Worm (Caenorhabditis elegans): Measurements from ENCODE around the gene srg-39.

srg-39 gene

ce11 chrV:11146958-11147779 is 5.1 kb downstream of the srg-39 start, which contains the start of the genes T19C4.24 and nlp-33:
TSS of gene T19C4.24 (minus strand) at chrV:11147008.
TSS of gene nlp-33 (plus strand) at chrV:11147346.
- no peak for TF ChIP-seq zip-2 (tag; optimal IDR thresholded peaks at IDR 0.05)
- 0 out of 2 replicates have a peak, but pooled peaks have one; percentile 14 for TF ChIP-seq egl-43 (GFP tag; IDR thresholded peaks at IDR 0.05)
- no peak for TF ChIP-seq F37D6.2 (tag; optimal IDR thresholded peaks at IDR 0.05)
- peak in 1 of 2 experiments; percentile 97 for TF ChIP-seq unc-62 (GFP tag; optimal IDR thresholded peaks at IDR 0.05 in 1 of 2)
- TF ChIP-seq unc-62 (tag; optimal IDR thresholded peaks at IDR 0.05): no peak
- TF ChIP-seq gei-8 (GFP tag; optimal IDR thresholded peaks at IDR 0.05): peak; percentile 50
- TF ChIP-seq skn-1 (tag; optimal IDR thresholded peaks at IDR 0.05): no peak
- TF ChIP-seq php-3 (GFP tag; IDR thresholded peaks at IDR 0.05): no peak
- no peak for TF ChIP-seq mdt-29 (GFP tag; IDR thresholded peaks at IDR 0.05)
- peak; percentile 78 for TF ChIP-seq nhr-25 (tag; optimal IDR thresholded peaks at IDR 0.05; ENCODE audit: borderline replicate concordance, insufficient read depth)
- TF ChIP-seq F10B5.3 (tag; optimal IDR thresholded peaks at IDR 0.05): no peak
- no peak for TF ChIP-seq unc-39 (tag; optimal IDR thresholded peaks at IDR 0.05)
- TF ChIP-seq spr-1 (tag; optimal IDR thresholded peaks at IDR 0.05): no peak
- TF ChIP-seq attf-4 (tag; optimal IDR thresholded peaks at IDR 0.05): no peak
- no peak for TF ChIP-seq cey-2 (tag; optimal IDR thresholded peaks at IDR 0.05; ENCODE audit: borderline replicate concordance, insufficient read depth)
- no peak for TF ChIP-seq F44E2.7 (GFP tag; IDR thresholded peaks at IDR 0.05)
- TF ChIP-seq lsy-2 (tag; optimal IDR thresholded peaks at IDR 0.05): no peak
- TF ChIP-seq ctbp-1 (GFP tag; IDR thresholded peaks at IDR 0.05): 0 out of 2 replicates have a peak, but pooled peaks have one; percentile 15
- TF ChIP-seq lin-15B (tag; optimal IDR thresholded peaks at IDR 0.05): no peak
- TF ChIP-seq mxl-2 (GFP tag; conservative IDR thresholded peaks at IDR 0.05): 0 out of 2 replicates have a peak, but pooled peaks have one; percentile 50
- TF ChIP-seq lin-13 (GFP tag; optimal IDR thresholded peaks at IDR 0.05): no peak
- TF ChIP-seq daf-12 (tag; optimal IDR thresholded peaks at IDR 0.05): no peak
- TF ChIP-seq lin-29 (GFP tag; IDR thresholded peaks at IDR 0.05): no peak
- no peak for TF ChIP-seq hif-1 (tag; optimal IDR thresholded peaks at IDR 0.05)
- no peak for TF ChIP-seq ceh-32 (tag; optimal IDR thresholded peaks at IDR 0.05; ENCODE audit: poor library complexity)
- TF ChIP-seq ztf-7 (tag; optimal IDR thresholded peaks at IDR 0.05): no peak
- peak; percentile 49 for TF ChIP-seq hlh-30 (tag; optimal IDR thresholded peaks at IDR 0.05; ENCODE audit: insufficient read depth)
- 0 out of 2 replicates have a peak, but pooled peaks have one; percentile 4 for TF ChIP-seq madf-9 (GFP tag; conservative IDR thresholded peaks at IDR 0.05)
- TF ChIP-seq ama-1 (optimal IDR thresholded peaks at IDR 0.05): peak; percentile 94
- no peak for TF ChIP-seq zfp-3 (GFP tag; conservative IDR thresholded peaks at IDR 0.05)
- no peak for TF ChIP-seq nhr-48 (tag; optimal IDR thresholded peaks at IDR 0.05)
- TF ChIP-seq T20F7.1 (GFP tag; optimal IDR thresholded peaks at IDR 0.05): no peak
- no peak for TF ChIP-seq nhr-237 (tag; optimal IDR thresholded peaks at IDR 0.05)

DNA sequence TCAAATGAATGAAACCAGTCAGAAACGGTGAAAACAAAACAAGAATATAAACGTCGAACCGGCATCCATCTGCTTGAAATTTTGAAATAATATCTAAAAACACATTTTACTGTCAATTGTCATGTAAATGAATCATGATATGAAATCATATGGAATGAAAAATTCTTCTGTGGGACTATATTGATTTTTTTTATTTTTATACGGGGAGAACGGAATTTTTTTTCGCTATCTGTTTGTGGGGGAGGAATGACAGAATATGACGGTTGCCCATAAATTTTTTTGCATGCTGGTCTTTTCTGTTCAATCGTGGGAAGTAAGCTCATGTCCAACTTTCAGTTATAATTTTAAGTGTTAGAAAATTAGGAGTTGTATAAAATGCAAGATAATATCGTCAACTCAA is 7.5 kb downstream of the srg-39 start, which contains the start of gene C06H2.7:
TSS of gene C06H2.7 (minus strand) at position 101 of the 400 bp plus-strand sequence.
- TF ChIP-seq mdt-29 (GFP tag; IDR thresholded peaks at IDR 0.05) (no peak), F49E8.2 (tag; optimal IDR thresholded peaks at IDR 0.05; ENCODE audit: borderline replicate concordance) (no peak), dpl-1 (GFP tag; optimal IDR thresholded peaks at IDR 0.05) (no peak), spr-1 (tag; optimal IDR thresholded peaks at IDR 0.05) (no peak), lir-3 (tag; optimal IDR thresholded peaks at IDR 0.05) (no peak), madf-9 (GFP tag; conservative IDR thresholded peaks at IDR 0.05) (no peak), set-16 (GFP tag; IDR thresholded peaks at IDR 0.05) (no peak), nhr-42 (GFP tag; IDR thresholded peaks at IDR 0.05) (no peak), ceh-28 (tag; optimal IDR thresholded peaks at IDR 0.05) (no peak), duxl-1 (tag; optimal IDR thresholded peaks at IDR 0.05; ENCODE audit: poor library complexity) (no peak), F26F4.8 (GFP tag; conservative IDR thresholded peaks at IDR 0.05) (no peak), Y75B8A.6 (GFP tag; IDR thresholded peaks at IDR 0.05) (no peak), ceh-82 (tag; optimal IDR thresholded peaks at IDR 0.05) (no peak), ztf-7 (tag; optimal IDR thresholded peaks at IDR 0.05) (no peak), ces-1 (GFP tag; optimal IDR thresholded peaks at IDR 0.05) (no peak), nhr-41 (GFP tag; IDR thresholded peaks at IDR 0.05) (no peak)
